Worm (Caenorhabditis elegans) whole organism, early embryonic: Measurements from ENCODE around the gene F14F8.8.

ENCODE experiments used
- B0310.2 ChIP-seq: sonication (generic microtip); optimal IDR thresholded peaks from 2 replicates; lab custom pipeline; 2016; ENCODE audit warnings: mild to moderate bottlenecking, missing genetic modification characterization, missing compliant biosample characterization
- F13C5.2 ChIP-seq: sonication (generic microtip); optimal IDR thresholded peaks from 2 replicates; lab custom pipeline; 2017; ENCODE audit warnings: mild to moderate bottlenecking, missing genetic modification characterization, inconsistent platforms, missing compliant biosample characterization
- aly-1 ChIP-seq: sonication (generic microtip); optimal IDR thresholded peaks from 2 replicates; lab custom pipeline; 2016; ENCODE audit warnings: missing genetic modification characterization, missing compliant biosample characterization
- ama-1 ChIP-seq: fragments of 150-350 bp; optimal IDR thresholded peaks from 2 replicates; lab custom pipeline; 2014
- ceh-13 ChIP-seq: fragments of 200-800 bp; sonication (Bioruptor generic); optimal IDR thresholded peaks from 2 replicates; lab custom pipeline; 2018; ENCODE audit warnings: mild to moderate bottlenecking, missing genetic modification characterization, missing compliant biosample characterization
- ceh-36 ChIP-seq: sonication (generic microtip); optimal IDR thresholded peaks from 2 replicates; lab custom pipeline; 2016; ENCODE audit warnings: missing genetic modification characterization, inconsistent platforms, missing compliant biosample characterization
- ets-7 ChIP-seq: sonication (generic microtip); optimal IDR thresholded peaks from 2 replicates; lab custom pipeline; 2016; ENCODE audit warnings: missing genotype, missing genetic modification characterization, missing compliant biosample characterization
- flt-1 ChIP-seq: fragments of 200-800 bp; sonication (Bioruptor generic); IDR thresholded peaks from 2 replicates; pipeline ENCODE4 v1.3.6; 2022; ENCODE audit warnings: missing genetic modification characterization, missing compliant biosample characterization
- hmbx-1 ChIP-seq: sonication (generic microtip); optimal IDR thresholded peaks from 2 replicates; lab custom pipeline; 2016; ENCODE audit warnings: mild to moderate bottlenecking, missing genetic modification characterization, missing compliant biosample characterization
- hmg-4 ChIP-seq: fragments of 200-800 bp; sonication (Bioruptor generic); optimal IDR thresholded peaks from 2 replicates; lab custom pipeline; 2018; ENCODE audit warnings: mild to moderate bottlenecking, missing genetic modification characterization, missing compliant biosample characterization
- hnd-1 ChIP-seq: sonication (generic microtip); optimal IDR thresholded peaks from 2 replicates; lab custom pipeline; 2016; ENCODE audit warnings: missing genetic modification characterization, missing compliant biosample characterization
- pes-1 ChIP-seq: fragments of 200-800 bp; sonication (Bioruptor generic); IDR thresholded peaks from 2 replicates; pipeline ENCODE4 v1.3.6; 2022; ENCODE audit warnings: missing genetic modification reagents, missing genetic modification characterization, missing compliant biosample characterization
- scrt-1 ChIP-seq: fragments of 200-800 bp; sonication (Bioruptor generic); IDR thresholded peaks from 2 replicates; pipeline ENCODE4 v1.3.6; 2022; ENCODE audit warnings: missing genetic modification characterization, missing compliant biosample characterization
- sea-1 ChIP-seq: fragments of 200-800 bp; sonication (Bioruptor generic); conservative IDR thresholded peaks from 2 replicates; pipeline ENCODE4 v1.3.6; 2022; ENCODE audit warnings: missing genetic modification characterization, missing compliant biosample characterization
- tbx-11 ChIP-seq: fragments of 200-800 bp; sonication (Bioruptor generic); IDR thresholded peaks from 2 replicates; pipeline ENCODE4 v1.3.6; 2022; ENCODE audit warnings: missing genetic modification characterization, missing compliant biosample characterization
- tbx-37 ChIP-seq: fragments of 200-800 bp; sonication (Bioruptor generic); conservative IDR thresholded peaks from 2 replicates; pipeline ENCODE4 v1.3.6; 2022; ENCODE audit warnings: missing genetic modification reagents, missing genetic modification characterization, missing compliant biosample characterization
- tra-4 ChIP-seq: sonication (generic microtip); optimal IDR thresholded peaks from 2 replicates; lab custom pipeline; 2017; ENCODE audit warnings: missing genetic modification characterization, missing compliant biosample characterization

Gene F14F8.8

DNA sequence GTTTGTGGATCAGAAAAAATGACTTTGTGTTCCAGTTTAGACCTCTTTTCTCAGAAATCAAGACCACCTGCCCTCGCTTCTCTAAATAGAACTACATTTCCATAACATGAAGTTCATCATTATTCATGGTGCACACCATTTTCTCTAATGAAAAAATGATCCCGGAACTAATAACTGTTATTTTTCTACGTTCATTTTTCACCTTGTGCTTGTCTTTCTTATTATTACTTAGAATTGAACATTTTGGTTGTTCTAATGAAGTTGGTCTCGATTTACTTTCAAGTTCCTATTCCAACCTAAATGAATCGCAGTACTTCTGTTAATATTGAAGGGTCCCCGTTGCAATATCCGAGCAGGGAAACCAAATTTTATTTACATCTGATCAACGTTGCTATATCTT is 10.8 kb upstream of the F14F8.8 start, which contains the start of gene srw-36:
srw-36 (plus strand) TSS at position 301 of the 400 bp plus-strand sequence.
- TF ChIP-seq aly-1 (tag; lab: Kevin White, UChicago) (no peak), ets-7 (no peak), hnd-1 (tag; lab: Kevin White, UChicago) (no peak), ceh-36 (tag; lab: Kevin White, UChicago) (no peak), scrt-1 (GFP tag; lab: Robert Waterston, UW) (no peak), hmg-4 (GFP tag; lab: Kevin White, UChicago) (no peak)

DNA sequence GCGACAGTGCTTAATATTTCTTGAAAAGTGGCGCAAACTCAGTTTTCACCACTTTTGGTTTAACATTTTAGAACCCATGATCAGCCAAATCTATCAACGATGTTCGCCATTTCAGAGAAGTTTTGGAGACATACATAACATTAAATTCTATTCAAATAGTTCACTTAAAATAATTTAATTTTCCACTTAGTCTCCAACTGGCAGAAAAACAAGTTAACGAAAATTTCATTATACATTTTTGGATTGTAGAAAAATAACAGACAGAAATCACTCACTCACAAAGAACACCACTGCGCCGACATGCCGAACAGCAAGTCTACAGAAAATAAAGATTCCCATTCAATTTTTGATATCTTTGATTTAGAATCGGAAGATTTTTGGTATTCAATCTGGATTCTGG is 7.9 kb upstream of the F14F8.8 start, which contains the start of gene srw-44:
srw-44 (plus strand) TSS at position 301 of the 400 bp plus-strand sequence.
- TF ChIP-seq scrt-1 (GFP tag; lab: Robert Waterston, UW) (no peak), tbx-37 (no peak), hmg-4 (GFP tag; lab: Kevin White, UChicago) (no peak), B0310.2 (no peak), ceh-13 (GFP tag; lab: Kevin White, UChicago) (no peak), sea-1 (GFP tag; lab: Robert Waterston, UW) (no peak), hnd-1 (tag; lab: Kevin White, UChicago) (no peak), hmbx-1 (no peak), aly-1 (tag; lab: Kevin White, UChicago) (no peak), flt-1 (GFP tag; lab: Robert Waterston, UW) (no peak), pes-1 (no peak), tbx-11 (GFP tag; lab: Robert Waterston, UW) (no peak), ets-7 (no peak), ama-1 (lab: Kevin White, UChicago) (no peak), tra-4 (tag; lab: Kevin White, UChicago) (no peak)

ce11 chrV:16679237-16679636 is 7.1 kb upstream of the F14F8.8 start, which contains the start of gene srz-103:
srz-103 (minus strand) TSS chrV:16679337.
- no peak for TF ChIP-seq aly-1 (tag; lab: Kevin White, UChicago)
- no peak for TF ChIP-seq hnd-1 (tag; lab: Kevin White, UChicago)
- TF ChIP-seq tbx-11 (GFP tag; lab: Robert Waterston, UW), result no peak
- TF ChIP-seq ceh-36 (tag; lab: Kevin White, UChicago), result no peak
- TF ChIP-seq sea-1 (GFP tag; lab: Robert Waterston, UW), result no peak
- no peak for TF ChIP-seq F13C5.2
- no peak for TF ChIP-seq ama-1 (lab: Kevin White, UChicago)
- no peak for TF ChIP-seq pes-1
- TF ChIP-seq ceh-13 (GFP tag; lab: Kevin White, UChicago), result no peak
- no peak for TF ChIP-seq hmbx-1
- no peak for TF ChIP-seq hmg-4 (GFP tag; lab: Kevin White, UChicago)

DNA sequence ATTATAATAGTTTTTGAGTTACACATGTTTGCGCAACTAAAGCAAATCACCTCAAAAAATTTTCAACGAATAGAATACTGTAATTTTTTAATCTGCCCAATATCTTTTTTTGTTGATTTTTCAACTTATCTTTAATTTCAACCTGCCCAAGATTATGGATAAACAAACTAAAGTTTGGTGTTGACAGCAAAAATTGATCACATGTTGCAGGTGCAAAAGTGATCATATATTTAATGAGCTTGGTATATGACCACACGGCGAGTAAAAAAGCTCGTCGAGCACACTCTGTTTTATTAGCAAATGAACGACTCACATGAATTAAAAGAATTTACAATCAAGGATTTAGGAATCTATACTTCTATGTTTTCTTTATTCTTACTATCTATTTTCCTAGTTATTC is 3.5 kb upstream of the F14F8.8 start, which contains the start of gene srz-1:
srz-1 (plus strand) TSS at position 301 of the 400 bp plus-strand sequence.
- TF ChIP-seq hnd-1 (tag; lab: Kevin White, UChicago), result no peak
- TF ChIP-seq F13C5.2, result no peak
- TF ChIP-seq tra-4 (tag; lab: Kevin White, UChicago), result no peak
- TF ChIP-seq flt-1 (GFP tag; lab: Robert Waterston, UW), result no peak
- TF ChIP-seq ets-7, result no peak
- TF ChIP-seq scrt-1 (GFP tag; lab: Robert Waterston, UW), result no peak
- no peak for TF ChIP-seq pes-1
- no peak for TF ChIP-seq ama-1 (lab: Kevin White, UChicago)
- no peak for TF ChIP-seq ceh-13 (GFP tag; lab: Kevin White, UChicago)
- TF ChIP-seq hmbx-1, result no peak
- no peak for TF ChIP-seq aly-1 (tag; lab: Kevin White, UChicago)
- TF ChIP-seq hmg-4 (GFP tag; lab: Kevin White, UChicago), result no peak
- TF ChIP-seq ceh-36 (tag; lab: Kevin White, UChicago), result no peak
- TF ChIP-seq B0310.2, result no peak
- no peak for TF ChIP-seq tbx-11 (GFP tag; lab: Robert Waterston, UW)
- TF ChIP-seq tbx-37, result no peak

ce11 chrV:16674399-16674798 is 2.3 kb upstream of the F14F8.8 start:
- TF ChIP-seq ama-1 (lab: Kevin White, UChicago) (no peak), hmbx-1 (no peak), scrt-1 (GFP tag; lab: Robert Waterston, UW) (no peak), ceh-36 (tag; lab: Kevin White, UChicago) (no peak), ceh-13 (GFP tag; lab: Kevin White, UChicago) (no peak), hmg-4 (GFP tag; lab: Kevin White, UChicago) (no peak), tbx-37 (no peak), pes-1 (no peak)

DNA sequence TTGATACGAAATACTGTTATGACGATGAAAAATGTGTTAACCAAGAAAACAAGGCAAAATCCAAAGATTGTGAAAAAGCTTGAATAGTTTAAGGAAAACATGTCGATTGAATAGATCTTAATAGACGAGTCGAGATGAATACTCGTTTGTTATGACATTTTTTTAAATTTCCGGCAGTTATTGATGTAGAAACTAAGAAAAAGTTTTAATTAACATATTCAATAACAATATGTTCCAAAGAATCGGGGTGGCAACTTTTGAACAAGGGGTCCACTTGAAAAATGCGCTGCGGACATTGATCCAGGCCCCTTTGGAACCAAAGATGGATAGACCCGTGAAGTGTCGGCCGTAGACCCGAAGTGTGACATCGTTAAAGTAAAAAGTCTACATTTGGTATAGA is 908 bp downstream of the F14F8.8 start, which contains the start of gene str-61:
str-61 (minus strand) TSS at position 101 of the 400 bp plus-strand sequence.
- no peak for TF ChIP-seq hmbx-1
- no peak for TF ChIP-seq tbx-37
- no peak for TF ChIP-seq scrt-1 (GFP tag; lab: Robert Waterston, UW)

ce11 chrV:16668473-16668872 is 3.6 kb downstream of the F14F8.8 start, which contains the start of gene F14F8.9:
F14F8.9 (minus strand) TSS chrV:16668573.
- TF ChIP-seq ama-1 (lab: Kevin White, UChicago) (no peak), pes-1 (no peak), aly-1 (tag; lab: Kevin White, UChicago) (no peak), ceh-36 (tag; lab: Kevin White, UChicago) (no peak), ceh-13 (GFP tag; lab: Kevin White, UChicago) (no peak), hmbx-1 (no peak), sea-1 (GFP tag; lab: Robert Waterston, UW) (no peak), scrt-1 (GFP tag; lab: Robert Waterston, UW) (no peak), F13C5.2 (no peak), hnd-1 (tag; lab: Kevin White, UChicago) (no peak), tra-4 (tag; lab: Kevin White, UChicago) (no peak), tbx-37 (no peak), B0310.2 (no peak), flt-1 (GFP tag; lab: Robert Waterston, UW) (no peak), ets-7 (no peak)

ce11 chrV:16666647-16667046 is 5.5 kb downstream of the F14F8.8 start, which contains the start of gene F14F8.14:
F14F8.14 (minus strand) TSS chrV:16666747.
- TF ChIP-seq ceh-36 (tag; lab: Kevin White, UChicago) (no peak), flt-1 (GFP tag; lab: Robert Waterston, UW) (no peak), tra-4 (tag; lab: Kevin White, UChicago) (no peak), ets-7 (no peak), pes-1 (no peak), tbx-37 (no peak), hmg-4 (GFP tag; lab: Kevin White, UChicago) (no peak), B0310.2 (no peak), hmbx-1 (no peak)
